Fruit fly (Drosophila melanogaster): ENCODE results near the gene CG3061.

The CG3061 gene

dm6 chr3R:14031531-14032414 lies at the start of gene CG3061, which contains the start of gene rdx:
TSS of gene CG3061 (plus strand) at chr3R:14032371.
TSS of gene rdx (minus strand) at chr3R:14032057.
- no peak for TF ChIP-seq CG17801 (GFP tag; optimal IDR thresholded peaks at IDR 0.05; ENCODE audit: partially characterized antibody)

dm6 chr3R:13983272-13984032 lies 48.7 kb upstream of the CG3061 start:
- peak; percentile 91 for TF ChIP-seq CG17801 (GFP tag; optimal IDR thresholded peaks at IDR 0.05; ENCODE audit: partially characterized antibody)

- peak; percentile 22 for TF ChIP-seq CG17801 (GFP tag; optimal IDR thresholded peaks at IDR 0.05; ENCODE audit: partially characterized antibody)
Measured at dm6 chr3R:13984922-13985581, 47.1 kb upstream of the CG3061 start.

- TF ChIP-seq CG17801 (GFP tag; optimal IDR thresholded peaks at IDR 0.05; ENCODE audit: partially characterized antibody), result no peak
Measured at dm6 chr3R:13986648-13987047, 45.5 kb upstream of the CG3061 start.

dm6 chr3R:13988923-13989436 lies 43.2 kb upstream of the CG3061 start:
- no peak for TF ChIP-seq CG17801 (GFP tag; optimal IDR thresholded peaks at IDR 0.05; ENCODE audit: partially characterized antibody)

dm6 chr3R:13989453-13989852 lies 42.7 kb upstream of the CG3061 start:
- no peak for TF ChIP-seq CG17801 (GFP tag; optimal IDR thresholded peaks at IDR 0.05; ENCODE audit: partially characterized antibody)

- TF ChIP-seq CG17801 (GFP tag; optimal IDR thresholded peaks at IDR 0.05; ENCODE audit: partially characterized antibody), result no peak
Measured at dm6 chr3R:13990109-13990508, 42.1 kb upstream of the CG3061 start.

dm6 chr3R:13992126-13992535 lies 40.0 kb upstream of the CG3061 start:
- TF ChIP-seq CG17801 (GFP tag; optimal IDR thresholded peaks at IDR 0.05; ENCODE audit: partially characterized antibody), result peak; percentile 36

- no peak for TF ChIP-seq CG17801 (GFP tag; optimal IDR thresholded peaks at IDR 0.05; ENCODE audit: partially characterized antibody)
Measured at dm6 chr3R:13995426-13995825, 36.7 kb upstream of the CG3061 start.

- no peak for TF ChIP-seq CG17801 (GFP tag; optimal IDR thresholded peaks at IDR 0.05; ENCODE audit: partially characterized antibody)
Measured at dm6 chr3R:13995933-13996332, 36.2 kb upstream of the CG3061 start.

dm6 chr3R:13997762-13998161 lies 34.4 kb upstream of the CG3061 start:
- TF ChIP-seq CG17801 (GFP tag; optimal IDR thresholded peaks at IDR 0.05; ENCODE audit: partially characterized antibody), result no peak

- no peak for TF ChIP-seq CG17801 (GFP tag; optimal IDR thresholded peaks at IDR 0.05; ENCODE audit: partially characterized antibody)
Measured at dm6 chr3R:13998162-13998561, 34.0 kb upstream of the CG3061 start.

dm6 chr3R:13998595-13998994 lies 33.6 kb upstream of the CG3061 start:
- no peak for TF ChIP-seq CG17801 (GFP tag; optimal IDR thresholded peaks at IDR 0.05; ENCODE audit: partially characterized antibody)

dm6 chr3R:13999531-13999930 lies 32.6 kb upstream of the CG3061 start:
- TF ChIP-seq CG17801 (GFP tag; optimal IDR thresholded peaks at IDR 0.05; ENCODE audit: partially characterized antibody), result no peak

Data from ovary, adult (tissue).